Fruit fly (Drosophila melanogaster): Measurements from ENCODE around the gene Icmt.

- TF ChIP-seq CG15696 (tag; optimal IDR thresholded peaks at IDR 0.05), result no peak
- no peak for TF ChIP-seq Fer1 (GFP tag; optimal IDR thresholded peaks at IDR 0.05)
- no peak for TF ChIP-seq Dp (GFP tag; optimal IDR thresholded peaks at IDR 0.05)
- TF ChIP-seq Hand (GFP tag; optimal IDR thresholded peaks at IDR 0.05), result no peak
- TF ChIP-seq CG8359 (GFP tag; optimal IDR thresholded peaks at IDR 0.05; ENCODE audit: borderline replicate concordance), result no peak
- TF ChIP-seq CG4707 (GFP tag; optimal IDR thresholded peaks at IDR 0.05), result no peak
- TF ChIP-seq CG12299 (tag; optimal IDR thresholded peaks at IDR 0.05), result no peak
- no peak for TF ChIP-seq CG8281 (tag; optimal IDR thresholded peaks at IDR 0.05)
- no peak for TF ChIP-seq CG13296 (GFP tag; optimal IDR thresholded peaks at IDR 0.05)
- no peak for TF ChIP-seq CG1233 (GFP tag; optimal IDR thresholded peaks at IDR 0.05)
- no peak for TF ChIP-seq disco-r (GFP tag; optimal IDR thresholded peaks at IDR 0.05)
- no peak for TF ChIP-seq lbe (GFP tag; optimal IDR thresholded peaks at IDR 0.05)
- no peak for TF ChIP-seq Sry-β (GFP tag; optimal IDR thresholded peaks at IDR 0.05)
- no peak for TF ChIP-seq CG4424 (GFP tag; optimal IDR thresholded peaks at IDR 0.05)
These were observed 32.7 kb downstream of the Icmt start for dm6 chr3L:13050675-13051202.

Measured in whole organism, embryonic.